Fruit fly (Drosophila melanogaster) whole organism, wandering third instar larva: ENCODE measurements around the gene CG16852.

ENCODE experiments used
- CrebA ChIP-seq: fragments of 200-800 bp; sonication (Bioruptor generic); optimal IDR thresholded peaks from 2 replicates; lab custom pipeline; 2016; ENCODE audit warnings: missing biosample characterization, mild to moderate bottlenecking, missing genetic modification characterization, borderline replicate concordance
- Hnf4 ChIP-seq: fragments of 200-800 bp; sonication (Bioruptor generic); optimal IDR thresholded peaks from 2 replicates; lab custom pipeline; 2016; ENCODE audit warnings: missing biosample characterization, mild to moderate bottlenecking, missing genetic modification characterization
- Hr78 ChIP-seq: fragments of >200 bp; optimal IDR thresholded peaks from 2 replicates; lab custom pipeline; 2017; ENCODE audit warnings: missing biosample characterization, missing genetic modification characterization
- Mio ChIP-seq: sonication (Bioruptor generic); optimal IDR thresholded peaks from 2 replicates; lab custom pipeline; 2016; ENCODE audit warnings: missing biosample characterization, missing genetic modification characterization
- OdsH ChIP-seq: fragments of 200-800 bp; sonication (Bioruptor generic); optimal IDR thresholded peaks from 2 replicates; lab custom pipeline; 2016; ENCODE audit warnings: missing biosample characterization, mild to moderate bottlenecking, missing genetic modification characterization
- Vsx2 ChIP-seq: fragments of 200-300, 225-300 bp; sonication (Bioruptor generic); optimal IDR thresholded peaks from 2 replicates; lab custom pipeline; 2018; ENCODE audit warnings: missing biosample characterization, missing genetic modification characterization; ENCODE audit not compliant: partially characterized antibody
- br ChIP-seq: fragments of 200-800 bp; sonication (Bioruptor generic); optimal IDR thresholded peaks from 2 replicates; lab custom pipeline; 2016; ENCODE audit warnings: missing biosample characterization, missing genetic modification characterization
- dsf ChIP-seq: sonication (Bioruptor generic); optimal IDR thresholded peaks from 2 replicates; lab custom pipeline; 2016; ENCODE audit warnings: missing biosample characterization, missing genetic modification characterization, borderline replicate concordance
- foxo ChIP-seq, 2 experiments: fragments of 200-800 bp; sonication (Bioruptor generic); optimal IDR thresholded peaks; 2 replicates in 1 of 2; 3 replicates in 1 of 2; lab custom pipeline; 2016 to 2017; ENCODE audit warnings: missing biosample characterization in 2 of 2, missing genetic modification characterization in 2 of 2
- fru ChIP-seq: fragments of 200-800 bp; sonication (Bioruptor generic); optimal IDR thresholded peaks from 3 replicates; lab custom pipeline; 2016; ENCODE audit warnings: missing biosample characterization, mild to moderate bottlenecking, missing genetic modification characterization
- h ChIP-seq: fragments of 200-800 bp; sonication (Bioruptor generic); optimal IDR thresholded peaks from 3 replicates; lab custom pipeline; 2016; ENCODE audit warnings: missing biosample characterization, mild to moderate bottlenecking, missing genetic modification characterization
- pan ChIP-seq: fragments of >200 bp; optimal IDR thresholded peaks from 2 replicates; lab custom pipeline; 2017
- usp ChIP-seq: fragments of >200 bp; optimal IDR thresholded peaks from 2 replicates; lab custom pipeline; 2017; ENCODE audit warnings: missing biosample characterization, missing genetic modification characterization
- woc ChIP-seq: sonication (Bioruptor generic); optimal IDR thresholded peaks from 2 replicates; lab custom pipeline; 2016; ENCODE audit warnings: missing biosample characterization, mild to moderate bottlenecking, missing genetic modification characterization

DNA sequence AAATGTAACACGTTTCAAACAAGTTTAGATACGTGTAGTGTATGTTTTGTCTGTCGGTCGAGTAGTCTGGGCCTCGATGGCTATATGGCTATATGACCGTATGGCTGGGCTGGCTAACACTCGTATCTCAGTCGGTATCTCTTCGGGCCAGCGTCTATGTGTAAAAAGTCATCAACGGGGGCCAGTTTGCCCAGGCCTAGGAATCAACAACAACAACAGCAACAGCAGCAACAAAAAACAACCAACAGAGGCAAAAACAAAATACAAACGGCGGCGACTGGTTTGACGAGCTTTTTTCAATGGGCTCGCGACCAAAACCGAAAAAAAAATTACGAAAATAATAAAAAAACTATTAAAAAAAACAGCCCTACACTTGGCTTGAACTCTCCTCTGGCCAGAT is 5.1 kb downstream of the CG16852 start:
- TF ChIP-seq foxo (GFP tag; optimal IDR thresholded peaks at IDR 0.05; lab: Kevin White, UChicago): no peak
- TF ChIP-seq Vsx2 (GFP tag; lab: Kevin White, UChicago): no peak
- TF ChIP-seq Hnf4 (GFP tag; lab: Kevin White, UChicago): no peak
- TF ChIP-seq CrebA (GFP tag; lab: Kevin White, UChicago): no peak
- no peak for TF ChIP-seq Hr78
- no peak for TF ChIP-seq OdsH (GFP tag; lab: Kevin White, UChicago)
- no peak for TF ChIP-seq h (GFP tag; lab: Kevin White, UChicago)
- TF ChIP-seq pan: no peak
- no peak for TF ChIP-seq usp (GFP tag; lab: Kevin White, UChicago)
- no peak for TF ChIP-seq Mio
- no peak for TF ChIP-seq br (GFP tag; lab: Kevin White, UChicago)
- TF ChIP-seq dsf (GFP tag; lab: Kevin White, UChicago): no peak
- no peak for TF ChIP-seq woc (GFP tag; lab: Kevin White, UChicago)
- TF ChIP-seq fru (GFP tag; lab: Kevin White, UChicago): no peak
